Fruit fly (Drosophila melanogaster): ENCODE results near the gene prt.

dm6 chr3R:23721936-23722335 is 23.1 kb upstream of the prt start:
- peak; percentile 35 for TF ChIP-seq Mnt (GFP tag; optimal IDR thresholded peaks at IDR 0.05)
- TF ChIP-seq ovo (GFP tag; optimal IDR thresholded peaks at IDR 0.05): no peak
- TF ChIP-seq CG14711 (tag; optimal IDR thresholded peaks at IDR 0.05): no peak
- no peak for TF ChIP-seq pad (GFP tag; optimal IDR thresholded peaks at IDR 0.05)
- TF ChIP-seq CG5204 (GFP tag; optimal IDR thresholded peaks at IDR 0.05): no peak
